Worm (Caenorhabditis elegans): ENCODE results near the gene ifg-1.

The ifg-1 gene

ce11 chrII:8222309-8223065 lies 5.5 kb downstream of the ifg-1 start, which contains the start of gene dab-1 (continued):
- TF ChIP-seq nhr-23 (tag; optimal IDR thresholded peaks at IDR 0.05), result no peak
- TF ChIP-seq lin-13 (GFP tag; optimal IDR thresholded peaks at IDR 0.05), result no peak
- TF ChIP-seq lin-39 (tag; optimal IDR thresholded peaks at IDR 0.05), result no peak
- TF ChIP-seq alr-1 (tag; optimal IDR thresholded peaks at IDR 0.05), result no peak
- no peak for TF ChIP-seq gmeb-1 (tag; optimal IDR thresholded peaks at IDR 0.05)
- TF ChIP-seq peb-1 (tag; optimal IDR thresholded peaks at IDR 0.05), result no peak
- no peak for TF ChIP-seq ztf-4 (tag; optimal IDR thresholded peaks at IDR 0.05)
- TF ChIP-seq ZK546.5 (tag; optimal IDR thresholded peaks at IDR 0.05), result no peak
- no peak for TF ChIP-seq egl-27 (tag; optimal IDR thresholded peaks at IDR 0.05)
- TF ChIP-seq lin-11 (tag; optimal IDR thresholded peaks at IDR 0.05), result no peak
- TF ChIP-seq nhr-21 (tag; optimal IDR thresholded peaks at IDR 0.05), result peak; percentile 43
- no peak for TF ChIP-seq unc-62 (GFP tag; optimal IDR thresholded peaks at IDR 0.05)
- TF ChIP-seq sma-9 (GFP tag; optimal IDR thresholded peaks at IDR 0.05), result no peak
- TF ChIP-seq sma-9 (tag; optimal IDR thresholded peaks at IDR 0.05), result no peak
- peak; percentile 86 for TF ChIP-seq nhr-25 (tag; optimal IDR thresholded peaks at IDR 0.05)
- no peak for TF ChIP-seq R02D3.7 (tag; optimal IDR thresholded peaks at IDR 0.05)
- TF ChIP-seq sem-4 (tag; optimal IDR thresholded peaks at IDR 0.05), result peak; percentile 61
- TF ChIP-seq ama-1 (optimal IDR thresholded peaks at IDR 0.05), result no peak
- no peak for TF ChIP-seq nhr-10 (tag; optimal IDR thresholded peaks at IDR 0.05)
- TF ChIP-seq mbf-1 (tag; optimal IDR thresholded peaks at IDR 0.05), result no peak

- no peak for TF ChIP-seq nhr-25 (tag; optimal IDR thresholded peaks at IDR 0.05)
- TF ChIP-seq ztf-1 (GFP tag; conservative IDR thresholded peaks at IDR 0.05), result no peak
- TF ChIP-seq blmp-1 (tag; optimal IDR thresholded peaks at IDR 0.05; ENCODE audit: insufficient read depth), result no peak
- TF ChIP-seq lin-11 (tag; optimal IDR thresholded peaks at IDR 0.05), result no peak
- TF ChIP-seq snpc-4 (tag; optimal IDR thresholded peaks at IDR 0.05), result no peak
- TF ChIP-seq Y55F3AM.14 (GFP tag; optimal IDR thresholded peaks at IDR 0.05), result no peak
Measured at ce11 chrII:8223422-8223821, 6.4 kb downstream of the ifg-1 start.

- TF ChIP-seq ZK546.5 (tag; optimal IDR thresholded peaks at IDR 0.05) (no peak), blmp-1 (tag; optimal IDR thresholded peaks at IDR 0.05; ENCODE audit: insufficient read depth) (no peak), ztf-1 (GFP tag; conservative IDR thresholded peaks at IDR 0.05) (no peak), nhr-11 (tag; optimal IDR thresholded peaks at IDR 0.05) (no peak), zag-1 (tag; optimal IDR thresholded peaks at IDR 0.05) (no peak), lin-11 (tag; optimal IDR thresholded peaks at IDR 0.05) (no peak), sem-4 (tag; optimal IDR thresholded peaks at IDR 0.05) (no peak), nhr-21 (tag; optimal IDR thresholded peaks at IDR 0.05) (no peak), nhr-129 (tag; optimal IDR thresholded peaks at IDR 0.05) (no peak), unc-39 (tag; optimal IDR thresholded peaks at IDR 0.05) (no peak), gmeb-1 (tag; optimal IDR thresholded peaks at IDR 0.05) (no peak), sma-3 (GFP tag; optimal IDR thresholded peaks at IDR 0.05) (no peak), R02D3.7 (tag; optimal IDR thresholded peaks at IDR 0.05) (no peak), unc-55 (GFP tag; optimal IDR thresholded peaks at IDR 0.05) (no peak)
Measured at ce11 chrII:8223945-8224344, 6.9 kb downstream of the ifg-1 start.

ce11 chrII:8224623-8225022 lies 7.6 kb downstream of the ifg-1 start:
- TF ChIP-seq nhr-10 (tag; optimal IDR thresholded peaks at IDR 0.05) (no peak), nhr-129 (tag; optimal IDR thresholded peaks at IDR 0.05) (peak; percentile 9), elt-1 (tag; optimal IDR thresholded peaks at IDR 0.05) (peak; percentile 3), alr-1 (tag; optimal IDR thresholded peaks at IDR 0.05) (no peak), fos-1 (tag; optimal IDR thresholded peaks at IDR 0.05) (peak; percentile 8)

- TF ChIP-seq nhr-25 (tag; optimal IDR thresholded peaks at IDR 0.05) (peak; percentile 47), peb-1 (tag; optimal IDR thresholded peaks at IDR 0.05) (no peak)
Measured at ce11 chrII:8225347-8225746, 8.3 kb downstream of the ifg-1 start.

ce11 chrII:8225914-8226313 lies 8.9 kb downstream of the ifg-1 start:
- TF ChIP-seq C34F6.9 (tag; optimal IDR thresholded peaks at IDR 0.05) (no peak), sma-3 (GFP tag; optimal IDR thresholded peaks at IDR 0.05) (no peak), lin-39 (tag; optimal IDR thresholded peaks at IDR 0.05) (no peak), fos-1 (tag; optimal IDR thresholded peaks at IDR 0.05) (no peak), peb-1 (tag; optimal IDR thresholded peaks at IDR 0.05) (no peak), nhr-25 (tag; optimal IDR thresholded peaks at IDR 0.05) (peak; percentile 65), blmp-1 (tag; optimal IDR thresholded peaks at IDR 0.05; ENCODE audit: insufficient read depth) (peak; percentile 84)
